Worm (Caenorhabditis elegans): ENCODE results near the gene tasp-1.

Gene tasp-1

ce11 chrIII:10742382-10742860 lies 16.7 kb upstream of the tasp-1 start, which contains the start of the genes tbb-1 and rib-2 (continued):
- TF ChIP-seq attf-4 (tag; optimal IDR thresholded peaks at IDR 0.05) (no peak), lim-7 (GFP tag; IDR thresholded peaks at IDR 0.05) (no peak), nhr-102 (tag; optimal IDR thresholded peaks at IDR 0.05) (peak; percentile 76), hmg-1.1 (GFP tag; IDR thresholded peaks at IDR 0.05) (no peak), saeg-2 (GFP tag; IDR thresholded peaks at IDR 0.05) (no peak), mes-2 (tag; optimal IDR thresholded peaks at IDR 0.05; ENCODE audit: poor library complexity, severe bottlenecking) (peak; percentile 82), ZK546.5 (tag; optimal IDR thresholded peaks at IDR 0.05) (no peak), F37D6.2 (tag; optimal IDR thresholded peaks at IDR 0.05) (no peak), spr-3 (GFP tag; optimal IDR thresholded peaks at IDR 0.05) (no peak), R02D3.7 (tag; optimal IDR thresholded peaks at IDR 0.05) (no peak), aha-1 (tag) (peak; percentile 89), fkh-10 (GFP tag; optimal IDR thresholded peaks at IDR 0.05) (no peak), zag-1 (tag; optimal IDR thresholded peaks at IDR 0.05) (no peak), ceh-28 (tag; optimal IDR thresholded peaks at IDR 0.05) (no peak), nhr-28 (tag; optimal IDR thresholded peaks at IDR 0.05) (peak; percentile 85), egl-27 (tag; optimal IDR thresholded peaks at IDR 0.05) (no peak), ceh-32 (tag; optimal IDR thresholded peaks at IDR 0.05; ENCODE audit: poor library complexity) (no peak), hlh-11 (tag; optimal IDR thresholded peaks at IDR 0.05) (peak; percentile 96), egl-43 (GFP tag; IDR thresholded peaks at IDR 0.05) (no peak), skn-1 (tag; optimal IDR thresholded peaks at IDR 0.05) (no peak), unc-130 (GFP tag; optimal IDR thresholded peaks at IDR 0.05) (peak; percentile 95), daf-19 (GFP tag; conservative IDR thresholded peaks at IDR 0.05) (no peak), ztf-11 (tag; optimal IDR thresholded peaks at IDR 0.05) (no peak), snpc-1.2 (GFP tag; IDR thresholded peaks at IDR 0.05) (0 out of 2 replicates have a peak, but pooled peaks have one; percentile 48), madf-5 (GFP tag; IDR thresholded peaks at IDR 0.05) (no peak), nhr-11 (tag; optimal IDR thresholded peaks at IDR 0.05) (peak; percentile 16), zfp-3 (GFP tag; conservative IDR thresholded peaks at IDR 0.05) (peak; percentile 69), php-3 (GFP tag; IDR thresholded peaks at IDR 0.05) (peak; percentile 99), snpc-4 (tag; optimal IDR thresholded peaks at IDR 0.05) (no peak), ama-1 (optimal IDR thresholded peaks at IDR 0.05) (no peak), duxl-1 (tag; optimal IDR thresholded peaks at IDR 0.05; ENCODE audit: poor library complexity) (no peak), dmd-8 (GFP tag; IDR thresholded peaks at IDR 0.05) (no peak), mxl-3 (GFP tag; optimal IDR thresholded peaks at IDR 0.05) (peak; percentile 90), T26A8.4 (GFP tag; IDR thresholded peaks at IDR 0.05) (peak; percentile 65), Y48G9A.11 (GFP tag; IDR thresholded peaks at IDR 0.05) (peak; percentile 88), unc-39 (tag; optimal IDR thresholded peaks at IDR 0.05) (no peak), F26F4.8 (GFP tag; conservative IDR thresholded peaks at IDR 0.05) (no peak), nhr-6 (tag; optimal IDR thresholded peaks at IDR 0.05) (peak; percentile 78), spr-1 (tag; optimal IDR thresholded peaks at IDR 0.05) (peak; percentile 18), lin-38 (GFP tag; IDR thresholded peaks at IDR 0.05) (peak; percentile 99), ZK337.2 (GFP tag; IDR thresholded peaks at IDR 0.05) (no peak), nhr-237 (tag; optimal IDR thresholded peaks at IDR 0.05) (no peak), mxl-2 (GFP tag; conservative IDR thresholded peaks at IDR 0.05) (no peak), dmd-6 (GFP tag; IDR thresholded peaks at IDR 0.05) (peak; percentile 94), set-16 (GFP tag; IDR thresholded peaks at IDR 0.05) (no peak; the same call in 1 of the 2 replicates), ceh-20 (GFP tag; IDR thresholded peaks at IDR 0.05) (0 out of 2 replicates have a peak, but pooled peaks have one; percentile 18), tra-1 (GFP tag; IDR thresholded peaks at IDR 0.05) (peak; percentile 85), lin-39 (tag; optimal IDR thresholded peaks at IDR 0.05) (no peak), F44E2.7 (GFP tag; IDR thresholded peaks at IDR 0.05) (0 out of 2 replicates have a peak, but pooled peaks have one; percentile 27), F10B5.3 (tag; optimal IDR thresholded peaks at IDR 0.05) (no peak), lsy-2 (tag; optimal IDR thresholded peaks at IDR 0.05) (peak in 1 of 2 experiments; percentile 87), sdz-12 (GFP tag; optimal IDR thresholded peaks at IDR 0.05) (no peak)
